Worm (Caenorhabditis elegans): Measurements from ENCODE around the gene Y75B8A.31.

ce11 chrIII:12318794-12319193 is 32.6 kb upstream of the Y75B8A.31 start, which contains the start of gene Y75B8A.28:
- no peak for TF ChIP-seq nhr-12 (tag; optimal IDR thresholded peaks at IDR 0.05)
- no peak for TF ChIP-seq mep-1 (tag; optimal IDR thresholded peaks at IDR 0.05)
- TF ChIP-seq lsy-2 (tag; optimal IDR thresholded peaks at IDR 0.05), result no peak
